Worm (Caenorhabditis elegans) whole organism, late embryonic: ENCODE results near the gene ndua-12.

Experiments used
- C08G9.2 ChIP-seq: sonication (generic microtip); optimal IDR thresholded peaks from 2 replicates; lab custom pipeline; 2016; ENCODE audit warnings: mild to moderate bottlenecking, missing genetic modification characterization, moderate library complexity, missing compliant biosample characterization
- C38D4.7 ChIP-seq: fragments of 200-800 bp; sonication (Bioruptor generic); optimal IDR thresholded peaks from 2 replicates; lab custom pipeline; 2018; ENCODE audit warnings: mild to moderate bottlenecking, missing genetic modification characterization, moderate library complexity, missing compliant biosample characterization
- F13H6.1 ChIP-seq: sonication (generic microtip); optimal IDR thresholded peaks from 2 replicates; lab custom pipeline; 2016; ENCODE audit warnings: missing genetic modification characterization, missing compliant biosample characterization
- K02D7.2 ChIP-seq: sonication (generic microtip); optimal IDR thresholded peaks from 2 replicates; lab custom pipeline; 2017; ENCODE audit warnings: mild to moderate bottlenecking, missing genetic modification characterization, missing compliant biosample characterization
- K09A11.1 ChIP-seq: sonication (generic microtip); optimal IDR thresholded peaks from 2 replicates; lab custom pipeline; 2017; ENCODE audit warnings: antibody characterized with exemption, mild to moderate bottlenecking, missing genetic modification characterization, missing compliant biosample characterization; ENCODE audit not compliant: insufficient read depth
- T23F11.4 ChIP-seq: fragments of 200-800 bp; sonication (Bioruptor generic); optimal IDR thresholded peaks from 2 replicates; lab custom pipeline; 2018; ENCODE audit warnings: mild to moderate bottlenecking, missing genetic modification characterization, missing compliant biosample characterization
- ama-1 ChIP-seq: fragments of 150-350 bp; optimal IDR thresholded peaks from 2 replicates; lab custom pipeline; 2014
- ceh-18 ChIP-seq: sonication (generic microtip); optimal IDR thresholded peaks from 2 replicates; lab custom pipeline; 2016; ENCODE audit warnings: missing genetic modification characterization, missing compliant biosample characterization
- ceh-19 ChIP-seq: fragments of 200-800 bp; sonication (Bioruptor generic); optimal IDR thresholded peaks from 2 replicates; lab custom pipeline; 2018; ENCODE audit warnings: mild to moderate bottlenecking, missing genetic modification characterization, missing compliant biosample characterization
- ceh-2 ChIP-seq: sonication (generic microtip); optimal IDR thresholded peaks from 2 replicates; lab custom pipeline; 2016; ENCODE audit warnings: missing genotype, missing genetic modification characterization, missing compliant biosample characterization
- ceh-24 ChIP-seq: sonication (generic microtip); optimal IDR thresholded peaks from 2 replicates; lab custom pipeline; 2016; ENCODE audit warnings: mild to moderate bottlenecking, missing genetic modification characterization, missing compliant biosample characterization
- ceh-30 ChIP-seq: fragments of 150-350 bp; optimal IDR thresholded peaks from 2 replicates; lab custom pipeline; 2014; ENCODE audit warnings: missing biosample characterization, missing genetic modification characterization
- ceh-31 ChIP-seq: sonication (generic microtip); optimal IDR thresholded peaks from 2 replicates; lab custom pipeline; 2016; ENCODE audit warnings: missing genetic modification characterization, missing compliant biosample characterization
- ceh-34 ChIP-seq: sonication (generic microtip); optimal IDR thresholded peaks from 2 replicates; lab custom pipeline; 2016; ENCODE audit warnings: mild to moderate bottlenecking, missing genetic modification characterization, missing compliant biosample characterization
- ceh-45 ChIP-seq: fragments of 200-800 bp; sonication (Bioruptor generic); IDR thresholded peaks from 2 replicates; pipeline ENCODE4 v1.3.6; 2022; ENCODE audit warnings: missing genetic modification reagents, missing genetic modification characterization, missing compliant biosample characterization
- ceh-6 ChIP-seq: fragments of 200-800 bp; sonication (Bioruptor generic); optimal IDR thresholded peaks from 2 replicates; lab custom pipeline; 2018; ENCODE audit warnings: mild to moderate bottlenecking, missing genetic modification characterization, missing compliant biosample characterization
- ceh-9 ChIP-seq: sonication (generic microtip); optimal IDR thresholded peaks from 2 replicates; lab custom pipeline; 2016; ENCODE audit warnings: mild to moderate bottlenecking, missing genetic modification characterization, inconsistent platforms, missing compliant biosample characterization
- dmd-4 ChIP-seq: sonication (generic microtip); optimal IDR thresholded peaks from 2 replicates; lab custom pipeline; 2016; ENCODE audit warnings: borderline replicate concordance, missing genetic modification characterization, missing compliant biosample characterization
- dve-1 ChIP-seq: sonication (generic microtip); optimal IDR thresholded peaks from 2 replicates; lab custom pipeline; 2017; ENCODE audit warnings: antibody characterized with exemption, mild to moderate bottlenecking, missing genetic modification characterization, missing compliant biosample characterization
- elt-4 ChIP-seq: sonication (generic microtip); optimal IDR thresholded peaks from 2 replicates; lab custom pipeline; 2016; ENCODE audit warnings: missing genetic modification characterization, missing compliant biosample characterization
- eyg-1 ChIP-seq: sonication (generic microtip); optimal IDR thresholded peaks from 2 replicates; lab custom pipeline; 2016; ENCODE audit warnings: missing genotype, missing genetic modification characterization, missing compliant biosample characterization
- fkh-6 ChIP-seq: sonication (generic microtip); optimal IDR thresholded peaks from 2 replicates; lab custom pipeline; 2016; ENCODE audit warnings: missing genetic modification characterization, missing compliant biosample characterization
- hlh-13 ChIP-seq: fragments of 200-800 bp; sonication (Bioruptor generic); optimal IDR thresholded peaks from 2 replicates; lab custom pipeline; 2018; ENCODE audit warnings: mild to moderate bottlenecking, missing genetic modification characterization, missing compliant biosample characterization
- hlh-15 ChIP-seq: sonication (generic microtip); optimal IDR thresholded peaks from 2 replicates; lab custom pipeline; 2016; ENCODE audit warnings: missing genetic modification characterization, missing compliant biosample characterization
- hlh-8 ChIP-seq: sonication (generic microtip); optimal IDR thresholded peaks from 2 replicates; lab custom pipeline; 2016; ENCODE audit warnings: missing genotype, missing genetic modification characterization, missing compliant biosample characterization
- lim-6 ChIP-seq: sonication (generic microtip); optimal IDR thresholded peaks from 2 replicates; lab custom pipeline; 2016; ENCODE audit warnings: missing genetic modification characterization, missing compliant biosample characterization
- lin-11 ChIP-seq: fragments of 200-800 bp; sonication (Bioruptor generic); optimal IDR thresholded peaks from 2 replicates; lab custom pipeline; 2018; ENCODE audit warnings: mild to moderate bottlenecking, missing genetic modification characterization, missing compliant biosample characterization
- mec-3 ChIP-seq: sonication (generic microtip); optimal IDR thresholded peaks from 2 replicates; lab custom pipeline; 2016; ENCODE audit warnings: borderline replicate concordance, missing genetic modification characterization, missing compliant biosample characterization
- nfya-1 ChIP-seq: sonication (generic microtip); optimal IDR thresholded peaks from 2 replicates; lab custom pipeline; 2017; ENCODE audit warnings: missing genetic modification characterization, mild to moderate bottlenecking, missing compliant biosample characterization, antibody characterized with exemption, moderate library complexity
- nhr-11 ChIP-seq: fragments of 150-350 bp; optimal IDR thresholded peaks from 2 replicates; lab custom pipeline; 2014; ENCODE audit warnings: missing biosample characterization, missing genetic modification characterization
- nhr-232 ChIP-seq: sonication (generic microtip); optimal IDR thresholded peaks from 2 replicates; lab custom pipeline; 2016; ENCODE audit warnings: missing genetic modification characterization, missing compliant biosample characterization
- npax-4 ChIP-seq: sonication (generic microtip); optimal IDR thresholded peaks from 2 replicates; lab custom pipeline; 2016; ENCODE audit warnings: missing genetic modification characterization, missing compliant biosample characterization
- odd-2 ChIP-seq: sonication (generic microtip); optimal IDR thresholded peaks from 2 replicates; lab custom pipeline; 2017; ENCODE audit warnings: antibody characterized with exemption, mild to moderate bottlenecking, missing genetic modification characterization, missing compliant biosample characterization
- pag-3 ChIP-seq: sonication (generic microtip); optimal IDR thresholded peaks from 2 replicates; lab custom pipeline; 2016; ENCODE audit warnings: missing compliant biosample characterization, missing genetic modification characterization, borderline replicate concordance
- pat-9 ChIP-seq: fragments of 200-800 bp; sonication (Bioruptor generic); optimal IDR thresholded peaks from 2 replicates; lab custom pipeline; 2018; ENCODE audit warnings: mild to moderate bottlenecking, missing genetic modification characterization, moderate library complexity, missing compliant biosample characterization
- pax-1 ChIP-seq: fragments of 150-350 bp; optimal IDR thresholded peaks from 2 replicates; lab custom pipeline; 2014; ENCODE audit warnings: missing biosample characterization, missing genetic modification characterization
- pha-2 ChIP-seq: sonication (generic microtip); optimal IDR thresholded peaks from 2 replicates; lab custom pipeline; 2017; ENCODE audit warnings: mild to moderate bottlenecking, missing genetic modification characterization, missing compliant biosample characterization
- pha-4 ChIP-seq: fragments of 150-350 bp; optimal IDR thresholded peaks from 2 replicates; lab custom pipeline; 2018; ENCODE audit warnings: missing biosample characterization, missing genetic modification reagents, missing genetic modification characterization
- pqm-1 ChIP-seq: sonication (generic microtip); optimal IDR thresholded peaks from 2 replicates; lab custom pipeline; 2016; ENCODE audit warnings: missing genetic modification characterization, missing compliant biosample characterization
- pros-1 ChIP-seq: fragments of 150-350 bp; optimal IDR thresholded peaks from 2 replicates; lab custom pipeline; 2014; ENCODE audit warnings: missing biosample characterization, missing genetic modification reagents, missing genetic modification characterization
- ref-2 ChIP-seq: sonication (generic microtip); optimal IDR thresholded peaks from 2 replicates; lab custom pipeline; 2016; ENCODE audit warnings: missing genetic modification characterization, missing compliant biosample characterization
- rnt-1 ChIP-seq: sonication (generic microtip); optimal IDR thresholded peaks from 2 replicates; lab custom pipeline; 2016; ENCODE audit warnings: missing genetic modification characterization, missing compliant biosample characterization
- sdc-2 ChIP-seq: sonication (generic microtip); optimal IDR thresholded peaks from 2 replicates; lab custom pipeline; 2016; ENCODE audit warnings: missing genotype, missing genetic modification characterization, missing compliant biosample characterization
- sox-2 ChIP-seq: fragments of 200-800 bp; sonication (Bioruptor generic); IDR thresholded peaks from 2 replicates; pipeline ENCODE4 v1.3.6; 2022; ENCODE audit warnings: missing genetic modification reagents, missing genetic modification characterization, missing compliant biosample characterization
- sox-4 ChIP-seq: sonication (generic microtip); optimal IDR thresholded peaks from 2 replicates; lab custom pipeline; 2017; ENCODE audit warnings: mild to moderate bottlenecking, missing genetic modification characterization, inconsistent platforms, missing compliant biosample characterization
- tbx-2 ChIP-seq: sonication (generic microtip); optimal IDR thresholded peaks from 2 replicates; lab custom pipeline; 2016; ENCODE audit warnings: missing genetic modification characterization, missing compliant biosample characterization
- tbx-7 ChIP-seq: sonication (generic microtip); optimal IDR thresholded peaks from 2 replicates; lab custom pipeline; 2016; ENCODE audit warnings: missing genotype, missing genetic modification characterization, missing compliant biosample characterization
- ttx-3 ChIP-seq: sonication (generic microtip); optimal IDR thresholded peaks from 2 replicates; lab custom pipeline; 2016; ENCODE audit warnings: missing genetic modification reagents, missing genetic modification characterization, missing compliant biosample characterization
- unc-3 ChIP-seq, 2 experiments: fragments of 200-800 bp in 1 of 2; sonication (Bioruptor generic) in 1 of 2; sonication (generic microtip) in 1 of 2; conservative IDR thresholded peaks in 1 of 2; optimal IDR thresholded peaks in 1 of 2; 2 replicates each; pipeline versions ENCODE4 v1.3.6 to Lab custom; 2016 to 2022; ENCODE audit warnings: missing compliant biosample characterization in 2 of 2, missing genetic modification characterization in 2 of 2, missing genetic modification reagents in 1 of 2
- unc-42 ChIP-seq: sonication (generic microtip); optimal IDR thresholded peaks from 2 replicates; lab custom pipeline; 2016; ENCODE audit warnings: missing genotype, missing genetic modification characterization, missing compliant biosample characterization
- unc-86 ChIP-seq: sonication (generic microtip); optimal IDR thresholded peaks from 2 replicates; lab custom pipeline; 2016; ENCODE audit warnings: missing genetic modification characterization, missing compliant biosample characterization
- zip-5 ChIP-seq: sonication (generic microtip); optimal IDR thresholded peaks from 2 replicates; lab custom pipeline; 2016; ENCODE audit warnings: missing genetic modification characterization, missing compliant biosample characterization
- ztf-16 ChIP-seq: sonication (generic microtip); optimal IDR thresholded peaks from 2 replicates; lab custom pipeline; 2017; ENCODE audit warnings: missing genetic modification characterization, missing compliant biosample characterization

ndua-12 gene

DNA sequence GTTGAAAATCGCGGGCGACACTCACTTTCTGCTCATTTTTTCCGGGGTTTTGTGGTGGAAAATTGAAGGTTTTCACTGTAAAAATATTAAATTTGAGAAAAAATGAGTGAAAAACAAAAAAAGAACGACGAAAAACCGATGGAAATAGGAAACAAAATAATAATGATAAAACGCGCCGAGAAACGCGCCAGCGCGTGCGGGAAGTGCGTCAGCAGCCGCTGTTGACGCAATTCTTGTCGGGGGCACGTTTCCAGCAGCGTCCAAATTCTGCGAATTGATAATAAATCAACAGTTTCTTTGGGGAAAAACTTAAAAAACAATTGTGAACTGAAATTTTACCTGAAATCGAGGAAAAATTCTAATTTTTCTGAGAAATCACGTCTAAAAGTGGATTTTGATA lies 6.2 kb upstream of the ndua-12 start, which contains the start of gene ubxn-2:
Gene ubxn-2 (minus strand): TSS at position 36 of the 400 bp plus-strand sequence.
- TF ChIP-seq ceh-18 (tag; lab: Kevin White, UChicago): peak; percentile 13
- no peak for TF ChIP-seq sdc-2 (tag; lab: Kevin White, UChicago)
- TF ChIP-seq lin-11: peak; percentile 19
- TF ChIP-seq pag-3 (tag; lab: Kevin White, UChicago): no peak
- no peak for TF ChIP-seq pqm-1 (tag; lab: Kevin White, UChicago)
- TF ChIP-seq nhr-11: no peak
- TF ChIP-seq ama-1 (lab: Kevin White, UChicago): no peak
- TF ChIP-seq sox-2 (GFP tag; lab: Robert Waterston, UW): no peak
- TF ChIP-seq unc-86 (tag; lab: Kevin White, UChicago): peak; percentile 15
- no peak for TF ChIP-seq lim-6
- no peak; the same call in 1 of the 2 replicates for TF ChIP-seq ceh-45
- TF ChIP-seq ceh-9 (tag; lab: Kevin White, UChicago): no peak
- no peak for TF ChIP-seq F13H6.1
- TF ChIP-seq pha-4: no peak
- no peak for TF ChIP-seq C38D4.7 (GFP tag; lab: Kevin White, UChicago)
- TF ChIP-seq ztf-16 (tag; lab: Kevin White, UChicago): no peak
- TF ChIP-seq eyg-1 (tag; lab: Kevin White, UChicago): no peak
- TF ChIP-seq K02D7.2 (tag; lab: Kevin White, UChicago): no peak
- TF ChIP-seq pax-1 (tag; lab: Kevin White, UChicago): no peak
- TF ChIP-seq hlh-13: no peak
- peak; percentile 4 for TF ChIP-seq sox-4 (tag; lab: Kevin White, UChicago)
- no peak for TF ChIP-seq K09A11.1
- TF ChIP-seq elt-4: no peak
- TF ChIP-seq npax-4 (tag; lab: Kevin White, UChicago): no peak
- TF ChIP-seq ceh-34 (tag; lab: Kevin White, UChicago): no peak
- TF ChIP-seq tbx-2 (tag; lab: Kevin White, UChicago): no peak
- TF ChIP-seq odd-2 (tag; lab: Kevin White, UChicago): no peak
- no peak for TF ChIP-seq nhr-232
- TF ChIP-seq zip-5 (tag; lab: Kevin White, UChicago): no peak
- TF ChIP-seq pat-9 (tag; lab: Kevin White, UChicago): no peak
- TF ChIP-seq mec-3 (tag; lab: Kevin White, UChicago): no peak
- 0 out of 2 replicates have a peak, but pooled peaks have one; percentile 7 for TF ChIP-seq unc-3 (GFP tag; conservative IDR thresholded peaks at IDR 0.05; lab: Robert Waterston, UW)
- TF ChIP-seq unc-3 (tag; optimal IDR thresholded peaks at IDR 0.05; lab: Kevin White, UChicago): no peak
- TF ChIP-seq dmd-4 (tag; lab: Kevin White, UChicago): no peak
- TF ChIP-seq hlh-8: no peak
- no peak for TF ChIP-seq ceh-24 (tag; lab: Kevin White, UChicago)
- TF ChIP-seq fkh-6 (tag; lab: Kevin White, UChicago): no peak
- no peak for TF ChIP-seq dve-1 (tag; lab: Kevin White, UChicago)
- no peak for TF ChIP-seq hlh-15 (tag; lab: Kevin White, UChicago)
- peak; percentile 41 for TF ChIP-seq ceh-2
- no peak for TF ChIP-seq ceh-30 (tag; lab: Kevin White, UChicago)
- TF ChIP-seq ceh-6 (GFP tag; lab: Kevin White, UChicago): no peak
- peak; percentile 45 for TF ChIP-seq ceh-31
- TF ChIP-seq T23F11.4 (GFP tag; lab: Kevin White, UChicago): no peak
- TF ChIP-seq C08G9.2: no peak
- TF ChIP-seq nfya-1 (tag; lab: Kevin White, UChicago): peak; percentile 40
- no peak for TF ChIP-seq tbx-7
- no peak for TF ChIP-seq ceh-19 (GFP tag; lab: Kevin White, UChicago)
- TF ChIP-seq pros-1 (tag; lab: Kevin White, UChicago): no peak
- TF ChIP-seq rnt-1: peak; percentile 0
- peak; percentile 15 for TF ChIP-seq ref-2 (tag; lab: Kevin White, UChicago)
- TF ChIP-seq unc-42 (tag; lab: Kevin White, UChicago): peak; percentile 24
- TF ChIP-seq pha-2 (tag; lab: Kevin White, UChicago): no peak
- TF ChIP-seq ttx-3 (tag; lab: Kevin White, UChicago): no peak
